Worm (Caenorhabditis elegans) whole organism, L3 larva: ENCODE results near the gene hadb-1.

Experiments used
- R02D3.7 ChIP-seq: fragments of 150-350 bp; optimal IDR thresholded peaks from 2 replicates; lab custom pipeline; 2014; ENCODE audit warnings: missing biosample characterization, missing genetic modification characterization
- ama-1 ChIP-seq: fragments of 150-350 bp; optimal IDR thresholded peaks from 2 replicates; lab custom pipeline; 2018
- ceh-16 ChIP-seq: sonication (generic microtip); optimal IDR thresholded peaks from 2 replicates; lab custom pipeline; 2017; ENCODE audit warnings: missing biosample characterization, missing genetic modification characterization
- ceh-82 ChIP-seq: fragments of 150-350 bp; optimal IDR thresholded peaks from 2 replicates; lab custom pipeline; 2014; ENCODE audit warnings: missing biosample characterization, missing genetic modification characterization
- egl-27 ChIP-seq: sonication (generic microtip); optimal IDR thresholded peaks from 4 replicates; lab custom pipeline; 2017; ENCODE audit warnings: missing biosample characterization, missing genetic modification reagents, missing genetic modification characterization
- egl-5 ChIP-seq: fragments of 150-350 bp; optimal IDR thresholded peaks from 2 replicates; lab custom pipeline; 2017; ENCODE audit warnings: missing biosample characterization, missing genetic modification reagents, missing genetic modification characterization, inconsistent platforms
- elt-1 ChIP-seq: fragments of 150-350 bp; optimal IDR thresholded peaks from 2 replicates; lab custom pipeline; 2014; ENCODE audit warnings: missing biosample characterization, missing genetic modification characterization
- elt-2 ChIP-seq: sonication (generic microtip); optimal IDR thresholded peaks from 2 replicates; lab custom pipeline; 2016; ENCODE audit warnings: missing genetic modification reagents, mild to moderate bottlenecking, missing genetic modification characterization, missing compliant biosample characterization
- eor-1 ChIP-seq, 2 experiments: fragments of 150-350 bp; optimal IDR thresholded peaks; 2 replicates each; lab custom pipeline; 2014 to 2018; ENCODE audit warnings: missing biosample characterization in 2 of 2, missing genetic modification characterization in 2 of 2
- fkh-10 ChIP-seq: sonication (generic microtip); optimal IDR thresholded peaks from 2 replicates; lab custom pipeline; 2017; ENCODE audit warnings: missing biosample characterization, missing genetic modification reagents, missing genetic modification characterization
- fos-1 ChIP-seq: fragments of 150-350 bp; optimal IDR thresholded peaks from 2 replicates; lab custom pipeline; 2014; ENCODE audit warnings: missing biosample characterization, missing genetic modification characterization
- hmg-11 ChIP-seq: sonication (generic microtip); optimal IDR thresholded peaks from 2 replicates; lab custom pipeline; 2016; ENCODE audit warnings: missing genetic modification characterization, missing compliant biosample characterization
- jun-1 ChIP-seq: fragments of 150-350 bp; optimal IDR thresholded peaks from 2 replicates; lab custom pipeline; 2014; ENCODE audit warnings: missing biosample characterization, missing genetic modification reagents, missing genetic modification characterization
- lin-15B ChIP-seq: fragments of 150-350 bp; optimal IDR thresholded peaks from 2 replicates; lab custom pipeline; 2014; ENCODE audit warnings: missing biosample characterization, missing genetic modification characterization
- lin-39 ChIP-seq: fragments of 150-350 bp; optimal IDR thresholded peaks from 2 replicates; lab custom pipeline; 2018; ENCODE audit warnings: missing biosample characterization, missing genetic modification reagents, missing genetic modification characterization
- lsy-12 ChIP-seq: sonication (generic microtip); optimal IDR thresholded peaks from 2 replicates; lab custom pipeline; 2016; ENCODE audit warnings: mild to moderate bottlenecking, missing genetic modification characterization, missing compliant biosample characterization
- mdl-1 ChIP-seq: fragments of 150-350 bp; optimal IDR thresholded peaks from 2 replicates; lab custom pipeline; 2014; ENCODE audit warnings: missing biosample characterization, missing genetic modification characterization
- nfya-1 ChIP-seq: sonication (generic microtip); optimal IDR thresholded peaks from 2 replicates; lab custom pipeline; 2017; ENCODE audit warnings: missing genetic modification characterization, mild to moderate bottlenecking, missing compliant biosample characterization, antibody characterized with exemption, moderate library complexity; ENCODE audit not compliant: insufficient read depth
- nhr-11 ChIP-seq: fragments of 150-350 bp; optimal IDR thresholded peaks from 2 replicates; lab custom pipeline; 2014; ENCODE audit warnings: missing biosample characterization, missing genetic modification characterization
- nhr-23 ChIP-seq: fragments of 150-350 bp; optimal IDR thresholded peaks from 2 replicates; lab custom pipeline; 2014; ENCODE audit warnings: missing biosample characterization, missing genetic modification reagents, missing genetic modification characterization
- nhr-237 ChIP-seq: fragments of 150-350 bp; optimal IDR thresholded peaks from 2 replicates; lab custom pipeline; 2014; ENCODE audit warnings: missing biosample characterization, missing genetic modification characterization
- nhr-25 ChIP-seq: sonication (generic microtip); optimal IDR thresholded peaks from 2 replicates; lab custom pipeline; 2017; ENCODE audit warnings: missing biosample characterization, missing genetic modification characterization
- nhr-28 ChIP-seq: fragments of 150-350 bp; optimal IDR thresholded peaks from 2 replicates; lab custom pipeline; 2014; ENCODE audit warnings: missing biosample characterization, missing genetic modification characterization
- nhr-43 ChIP-seq: sonication (generic microtip); optimal IDR thresholded peaks from 2 replicates; lab custom pipeline; 2016; ENCODE audit warnings: mild to moderate bottlenecking, missing genetic modification characterization, missing compliant biosample characterization; ENCODE audit not compliant: poor library complexity, severe bottlenecking
- nhr-76 ChIP-seq: fragments of 150-350 bp; sonication (generic microtip); optimal IDR thresholded peaks from 5 replicates; lab custom pipeline; 2014; ENCODE audit warnings: missing biosample characterization, missing genetic modification characterization
- nhr-77 ChIP-seq: fragments of 150-350 bp; optimal IDR thresholded peaks from 2 replicates; lab custom pipeline; 2014; ENCODE audit warnings: missing biosample characterization, missing genetic modification characterization
- pha-4 ChIP-seq: fragments of 150-350 bp; optimal IDR thresholded peaks from 2 replicates; lab custom pipeline; 2014; ENCODE audit warnings: missing biosample characterization, missing genetic modification reagents, missing genetic modification characterization
- pqm-1 ChIP-seq: fragments of 150-350 bp; optimal IDR thresholded peaks from 2 replicates; lab custom pipeline; 2017; ENCODE audit warnings: missing biosample characterization, missing genetic modification characterization, inconsistent platforms
- sea-2 ChIP-seq: fragments of 150-350 bp; sonication (generic microtip); optimal IDR thresholded peaks from 4 replicates; lab custom pipeline; 2014; ENCODE audit warnings: missing biosample characterization, missing genetic modification reagents, missing genetic modification characterization
- skn-1 ChIP-seq: fragments of 150-350 bp; optimal IDR thresholded peaks from 2 replicates; lab custom pipeline; 2014; ENCODE audit warnings: missing biosample characterization, missing genetic modification characterization
- snpc-4 ChIP-seq: fragments of 150-350 bp; optimal IDR thresholded peaks from 2 replicates; lab custom pipeline; 2014; ENCODE audit warnings: missing biosample characterization, missing genetic modification characterization
- tbx-2 ChIP-seq: sonication (generic microtip); optimal IDR thresholded peaks from 2 replicates; lab custom pipeline; 2016; ENCODE audit warnings: mild to moderate bottlenecking, missing genetic modification characterization, missing compliant biosample characterization
- unc-39 ChIP-seq: sonication (generic microtip); optimal IDR thresholded peaks from 4 replicates; lab custom pipeline; 2017; ENCODE audit warnings: missing biosample characterization, missing genetic modification characterization
- ztf-4 ChIP-seq: fragments of 150-350 bp; optimal IDR thresholded peaks from 2 replicates; lab custom pipeline; 2014; ENCODE audit warnings: missing biosample characterization, missing genetic modification characterization

The hadb-1 gene

DNA sequence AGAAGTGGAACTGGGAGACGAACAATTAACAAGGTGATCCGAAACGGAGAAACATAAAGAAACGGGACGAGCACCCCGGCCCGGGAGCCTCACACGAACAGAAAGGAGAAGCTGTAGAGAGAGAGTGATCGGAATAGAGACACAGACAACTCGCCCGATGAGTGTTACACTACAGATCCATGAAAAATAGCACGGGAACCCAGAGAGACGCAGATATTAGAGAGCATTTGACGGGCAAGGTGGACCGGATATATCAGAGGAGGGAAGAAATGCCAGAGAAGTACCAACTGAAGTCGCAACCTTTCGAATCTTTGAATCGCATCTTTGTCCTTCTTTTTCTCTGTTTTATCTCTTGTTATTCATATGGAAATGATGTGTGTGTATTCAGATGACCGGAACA is 3.9 kb downstream of the hadb-1 start, which contains the start of gene anmt-1:
Gene anmt-1, plus strand, starts transcription at position 388 of the 400 bp plus-strand sequence.
- TF ChIP-seq ceh-16 (no peak), snpc-4 (tag; lab: Kevin White, UChicago) (no peak), eor-1 (tag; optimal IDR thresholded peaks at IDR 0.05; lab: Kevin White, UChicago) (no peak), nhr-76 (no peak), nhr-23 (tag; lab: Kevin White, UChicago) (no peak), nhr-28 (tag; lab: Kevin White, UChicago) (no peak), R02D3.7 (no peak), lin-39 (no peak), nhr-43 (tag; lab: Kevin White, UChicago) (no peak), fkh-10 (no peak), elt-2 (tag; lab: Kevin White, UChicago) (no peak), sea-2 (GFP tag; lab: Kevin White, UChicago) (no peak), egl-5 (tag; lab: Kevin White, UChicago) (no peak), lsy-12 (tag; lab: Kevin White, UChicago) (no peak), mdl-1 (tag; lab: Kevin White, UChicago) (no peak), skn-1 (tag; lab: Kevin White, UChicago) (no peak), lin-15B (no peak), nhr-77 (tag; lab: Kevin White, UChicago) (no peak), pqm-1 (tag; lab: Kevin White, UChicago) (no peak), egl-27 (no peak)

DNA sequence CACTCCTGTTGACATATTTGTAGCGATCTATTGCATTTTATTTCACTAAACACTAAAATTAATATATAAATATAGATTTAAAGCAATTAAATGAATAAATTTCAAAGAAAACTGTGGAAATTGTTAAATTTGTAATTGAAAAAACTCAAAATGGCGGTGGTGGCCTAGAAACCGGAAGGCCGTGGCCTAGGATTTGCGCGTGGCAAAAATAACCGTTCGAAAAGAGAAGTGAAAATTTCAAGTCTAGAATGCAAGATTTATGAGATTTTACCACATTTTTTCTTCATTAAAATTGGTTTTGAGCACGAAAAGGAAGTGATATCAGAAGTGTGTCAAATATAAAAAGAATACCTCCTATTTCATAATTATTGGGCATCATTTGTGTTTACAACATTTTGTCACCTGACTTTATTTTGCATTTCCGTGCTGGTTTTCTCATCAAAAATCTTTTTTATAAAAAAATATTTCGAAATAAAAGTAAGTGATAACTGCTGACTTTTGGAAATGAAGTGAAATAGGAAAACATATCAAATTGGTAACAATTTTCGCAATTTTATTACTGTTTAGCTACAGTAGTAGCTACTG is 4.5 kb downstream of the hadb-1 start, which contains the start of gene fli-1:
Gene fli-1, minus strand, starts transcription at position 58 of the 585 bp plus-strand sequence.
- TF ChIP-seq fos-1 (tag; lab: Kevin White, UChicago) (no peak), nhr-11 (no peak), nhr-43 (tag; lab: Kevin White, UChicago) (peak; percentile 3), pha-4 (tag; lab: Kevin White, UChicago) (peak; percentile 11), snpc-4 (tag; lab: Kevin White, UChicago) (peak; percentile 14), nhr-77 (tag; lab: Kevin White, UChicago) (no peak), lsy-12 (tag; lab: Kevin White, UChicago) (no peak), nfya-1 (tag; lab: Kevin White, UChicago) (peak; percentile 24), lin-15B (peak; percentile 6)

DNA sequence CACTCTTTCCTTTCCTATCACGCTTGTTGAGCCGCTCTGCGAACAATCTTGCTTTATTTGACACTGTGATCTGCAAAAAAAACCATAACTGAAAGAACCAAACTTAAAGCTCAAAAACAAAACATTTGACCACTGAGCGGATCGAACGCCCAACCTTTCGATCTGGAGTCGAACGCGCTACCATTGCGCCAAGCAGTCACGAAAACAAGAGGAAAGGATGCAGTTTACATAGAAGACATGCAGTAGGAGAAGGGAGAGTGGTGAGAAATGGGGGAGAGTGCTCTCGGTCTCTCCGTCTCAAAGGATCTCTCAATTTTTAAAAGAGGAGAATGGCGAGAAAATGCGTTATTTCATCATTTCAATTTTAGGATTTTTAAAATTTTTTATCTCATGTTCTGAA is 9.9 kb downstream of the hadb-1 start:
- peak; percentile 61 for TF ChIP-seq nhr-23 (tag; lab: Kevin White, UChicago)
- peak; percentile 71 for TF ChIP-seq pha-4 (tag; lab: Kevin White, UChicago)
- peak; percentile 71 for TF ChIP-seq nfya-1 (tag; lab: Kevin White, UChicago)
- peak; percentile 12 for TF ChIP-seq ceh-82 (tag; lab: Kevin White, UChicago)
- TF ChIP-seq elt-2 (tag; lab: Kevin White, UChicago), result peak; percentile 15
- peak; percentile 74 for TF ChIP-seq lin-39
- no peak for TF ChIP-seq unc-39
- TF ChIP-seq ama-1 (lab: Kevin White, UChicago), result no peak
- peak; percentile 34 for TF ChIP-seq lin-15B
- peak; percentile 64 for TF ChIP-seq lsy-12 (tag; lab: Kevin White, UChicago)
- TF ChIP-seq skn-1 (tag; lab: Kevin White, UChicago), result peak; percentile 34
- peak; percentile 61 for TF ChIP-seq jun-1 (tag; lab: Kevin White, UChicago)
- no peak for TF ChIP-seq nhr-77 (tag; lab: Kevin White, UChicago)
- no peak for TF ChIP-seq elt-1
- TF ChIP-seq ztf-4 (tag; lab: Kevin White, UChicago), result peak; percentile 25
- no peak for TF ChIP-seq nhr-28 (tag; lab: Kevin White, UChicago)
- peak; percentile 67 for TF ChIP-seq nhr-43 (tag; lab: Kevin White, UChicago)
- peak; percentile 90 for TF ChIP-seq hmg-11 (tag; lab: Kevin White, UChicago)
- TF ChIP-seq pqm-1 (tag; lab: Kevin White, UChicago), result peak; percentile 26
- peak; percentile 30 for TF ChIP-seq egl-5 (tag; lab: Kevin White, UChicago)
- TF ChIP-seq fkh-10, result no peak
- TF ChIP-seq tbx-2 (tag; lab: Kevin White, UChicago), result peak; percentile 55
- no peak for TF ChIP-seq eor-1 (tag; optimal IDR thresholded peaks at IDR 0.05; lab: Kevin White, UChicago)
- peak; percentile 51 for TF ChIP-seq nhr-25 (tag; lab: Kevin White, UChicago)
- no peak for TF ChIP-seq nhr-237 (tag; lab: Kevin White, UChicago)
